Fruit fly (Drosophila melanogaster) whole organism, embryonic: ENCODE results near the gene CG5326.

Source experiments
- CG10147 ChIP-seq: fragments of 200-800 bp; sonication (Bioruptor generic); optimal IDR thresholded peaks from 2 replicates; lab custom pipeline; 2019; ENCODE audit warnings: missing biosample characterization, mild to moderate bottlenecking, missing genetic modification characterization, moderate library complexity
- CG10267 ChIP-seq: fragments of 200-800 bp; sonication (Bioruptor generic); optimal IDR thresholded peaks from 2 replicates; lab custom pipeline; 2018; ENCODE audit warnings: missing biosample characterization, mild to moderate bottlenecking, missing genetic modification characterization, moderate library complexity
- CG11723 ChIP-seq: fragments of 200-800 bp; sonication (Bioruptor generic); optimal IDR thresholded peaks from 2 replicates; lab custom pipeline; 2017; ENCODE audit warnings: missing biosample characterization, mild to moderate bottlenecking, missing genetic modification characterization
- CG12942 ChIP-seq: fragments of 200-800 bp; sonication (Bioruptor generic); optimal IDR thresholded peaks from 3 replicates; lab custom pipeline; 2016; ENCODE audit warnings: missing biosample characterization, missing genetic modification characterization
- CG15269 ChIP-seq: fragments of 200-800 bp; sonication (Bioruptor generic); optimal IDR thresholded peaks from 2 replicates; lab custom pipeline; 2018; ENCODE audit warnings: missing biosample characterization, mild to moderate bottlenecking, missing genetic modification characterization, moderate library complexity
- CG17186 ChIP-seq: fragments of 200-800 bp; sonication (Bioruptor generic); optimal IDR thresholded peaks from 3 replicates; lab custom pipeline; 2017; ENCODE audit warnings: missing biosample characterization, missing genetic modification reagents, missing genetic modification characterization
- CG17361 ChIP-seq: fragments of 200-800 bp; sonication (Bioruptor generic); IDR thresholded peaks from 3 replicates; pipeline ENCODE4 v1.3.6; 2022; ENCODE audit warnings: missing biosample characterization, missing genetic modification characterization
- CG17612 ChIP-seq: fragments of 200-800 bp; sonication (Bioruptor generic); IDR thresholded peaks from 2 replicates; pipeline ENCODE4 v1.3.6; 2022; ENCODE audit warnings: missing biosample characterization, missing genetic modification characterization
- CG2889 ChIP-seq: fragments of 200-800 bp; sonication (Bioruptor generic); IDR thresholded peaks from 3 replicates; pipeline ENCODE4 v1.3.6; 2022; ENCODE audit warnings: missing biosample characterization, missing genetic modification characterization
- CG31224 ChIP-seq: fragments of 200-800 bp; sonication (Bioruptor generic); IDR thresholded peaks from 2 replicates; pipeline ENCODE4 v1.3.6; 2022; ENCODE audit warnings: missing biosample characterization, missing genetic modification characterization
- CG4707 ChIP-seq: fragments of 200-800 bp; sonication (Bioruptor generic); optimal IDR thresholded peaks from 2 replicates; lab custom pipeline; 2018; ENCODE audit warnings: missing biosample characterization, mild to moderate bottlenecking, missing genetic modification characterization, moderate library complexity
- CG4820 ChIP-seq: fragments of 200-800 bp; sonication (Bioruptor generic); optimal IDR thresholded peaks from 3 replicates; lab custom pipeline; 2016; ENCODE audit warnings: missing biosample characterization, missing genetic modification characterization
- CG6654 ChIP-seq: fragments of 200-800 bp; sonication (Bioruptor generic); optimal IDR thresholded peaks from 2 replicates; lab custom pipeline; 2017; ENCODE audit warnings: missing biosample characterization, mild to moderate bottlenecking, missing genetic modification characterization
- CG8281 ChIP-seq: fragments of 200-800 bp; sonication (Bioruptor generic); optimal IDR thresholded peaks from 2 replicates; lab custom pipeline; 2018; ENCODE audit warnings: missing biosample characterization, mild to moderate bottlenecking, missing genetic modification characterization, moderate library complexity
- CG9609 ChIP-seq: fragments of 200-800 bp; sonication (Bioruptor generic); optimal IDR thresholded peaks from 3 replicates; lab custom pipeline; 2016; ENCODE audit warnings: missing biosample characterization, missing genetic modification characterization
- Gug ChIP-seq: fragments of 200-800 bp; sonication (Bioruptor generic); IDR thresholded peaks from 4 replicates; pipeline ENCODE4 v1.3.6; 2022; ENCODE audit warnings: missing biosample characterization, missing genetic modification characterization
- HLHmδ ChIP-seq: fragments of 200-800 bp; sonication (Bioruptor generic); optimal IDR thresholded peaks from 2 replicates; lab custom pipeline; 2018; ENCODE audit warnings: missing biosample characterization, mild to moderate bottlenecking, missing genetic modification characterization, moderate library complexity
- Hey ChIP-seq: fragments of 200-800 bp; sonication (Bioruptor generic); optimal IDR thresholded peaks from 3 replicates; lab custom pipeline; 2018; ENCODE audit warnings: missing biosample characterization, mild to moderate bottlenecking, missing genetic modification characterization
- Hmx ChIP-seq: fragments of 200-800 bp; sonication (Bioruptor generic); optimal IDR thresholded peaks from 2 replicates; lab custom pipeline; 2016; ENCODE audit warnings: missing biosample characterization, missing genetic modification characterization
- Hr51 ChIP-seq, 2 experiments: fragments of 200-800 bp; sonication (Bioruptor generic); optimal IDR thresholded peaks; 2 replicates in 1 of 2; 3 replicates in 1 of 2; lab custom pipeline; 2016 to 2018; ENCODE audit warnings: missing biosample characterization in 2 of 2, missing genetic modification characterization in 2 of 2, mild to moderate bottlenecking in 1 of 2, moderate library complexity in 1 of 2
- Kr ChIP-seq: fragments of 200-800 bp; sonication (Bioruptor generic); optimal IDR thresholded peaks from 2 replicates; lab custom pipeline; 2017; ENCODE audit warnings: missing biosample characterization, mild to moderate bottlenecking, missing genetic modification characterization
- Oaz ChIP-seq: fragments of 200-800 bp; sonication (Bioruptor generic); IDR thresholded peaks from 2 replicates; pipeline ENCODE4 v1.3.6; 2022; ENCODE audit warnings: missing biosample characterization, missing genetic modification characterization
- Scr ChIP-seq: fragments of 200-800 bp; sonication (Bioruptor generic); IDR thresholded peaks from 2 replicates; pipeline ENCODE4 v1.3.6; 2022; ENCODE audit warnings: missing biosample characterization, missing genetic modification characterization; ENCODE audit not compliant: partially characterized antibody
- Usf ChIP-seq: fragments of 200-800 bp; sonication (Bioruptor generic); optimal IDR thresholded peaks from 2 replicates; lab custom pipeline; 2017; ENCODE audit warnings: missing genotype, missing biosample characterization, missing genetic modification characterization
- ap ChIP-seq: fragments of 200-800 bp; sonication (Bioruptor generic); IDR thresholded peaks from 2 replicates; pipeline ENCODE4 v1.3.6; 2022; ENCODE audit warnings: missing biosample characterization, missing genetic modification characterization
- dimm ChIP-seq: fragments of 200-800 bp; sonication (Bioruptor generic); IDR thresholded peaks from 2 replicates; pipeline ENCODE4 v1.3.6; 2022; ENCODE audit warnings: missing biosample characterization, missing genetic modification characterization
- dmrt99B ChIP-seq: fragments of 200-800 bp; sonication (Bioruptor generic); optimal IDR thresholded peaks from 2 replicates; lab custom pipeline; 2018; ENCODE audit warnings: missing biosample characterization, mild to moderate bottlenecking, missing genetic modification characterization, moderate library complexity
- en ChIP-seq: fragments of 200-800 bp; sonication (Bioruptor generic); optimal IDR thresholded peaks from 2 replicates; lab custom pipeline; 2016; ENCODE audit warnings: missing biosample characterization, missing genetic modification characterization
- grn ChIP-seq: fragments of 200-800 bp; sonication (Bioruptor generic); optimal IDR thresholded peaks from 3 replicates; lab custom pipeline; 2017; ENCODE audit warnings: missing biosample characterization, missing genetic modification characterization
- inv ChIP-seq: fragments of 200-800 bp; sonication (Bioruptor generic); IDR thresholded peaks from 2 replicates; pipeline ENCODE4 v1.3.6; 2022; ENCODE audit warnings: missing biosample characterization, missing genetic modification characterization; ENCODE audit not compliant: partially characterized antibody
- jumu ChIP-seq: fragments of 200-800 bp; sonication (Bioruptor generic); optimal IDR thresholded peaks from 3 replicates; lab custom pipeline; 2016; ENCODE audit warnings: missing biosample characterization, missing genetic modification characterization
- mirr ChIP-seq: fragments of 200-800 bp; sonication (Bioruptor generic); optimal IDR thresholded peaks from 3 replicates; lab custom pipeline; 2018; ENCODE audit warnings: missing biosample characterization, mild to moderate bottlenecking, missing genetic modification characterization
- nerfin-2 ChIP-seq: fragments of 200-800 bp; sonication (Bioruptor generic); IDR thresholded peaks from 2 replicates; pipeline ENCODE4 v1.3.6; 2022; ENCODE audit warnings: missing biosample characterization, missing genetic modification characterization; ENCODE audit not compliant: partially characterized antibody
- oc ChIP-seq: fragments of 200-800 bp; sonication (Bioruptor generic); optimal IDR thresholded peaks from 2 replicates; lab custom pipeline; 2018; ENCODE audit warnings: missing biosample characterization, mild to moderate bottlenecking, missing genetic modification characterization, moderate library complexity
- p53 ChIP-seq: fragments of 200-800 bp; sonication (Bioruptor generic); optimal IDR thresholded peaks from 2 replicates; lab custom pipeline; 2016; ENCODE audit warnings: missing biosample characterization, missing genetic modification characterization
- prd ChIP-seq, 3 experiments: fragments of >200 bp in 2 of 3; fragments of 200-800 bp in 1 of 3; sonication (Bioruptor generic) in 1 of 3; optimal IDR thresholded peaks in 2 of 3; IDR thresholded peaks in 1 of 3; 2 replicates in 2 of 3; 3 replicates in 1 of 3; pipeline versions ENCODE4 v1.3.6 to Lab custom; 2017 to 2022; ENCODE audit warnings: missing biosample characterization in 1 of 3, missing genetic modification characterization in 1 of 3
- pum ChIP-seq: fragments of 200-800 bp; sonication (Bioruptor generic); optimal IDR thresholded peaks from 2 replicates; lab custom pipeline; 2016; ENCODE audit warnings: missing biosample characterization, missing genetic modification characterization
- pzg ChIP-seq: fragments of 200-800 bp; sonication (Bioruptor generic); optimal IDR thresholded peaks from 3 replicates; lab custom pipeline; 2018; ENCODE audit warnings: missing biosample characterization, mild to moderate bottlenecking, missing genetic modification characterization, moderate library complexity
- run ChIP-seq: fragments of 200-800 bp; sonication (Bioruptor generic); optimal IDR thresholded peaks from 3 replicates; lab custom pipeline; 2018; ENCODE audit warnings: missing biosample characterization, mild to moderate bottlenecking, missing genetic modification characterization
- sc ChIP-seq, 3 experiments: fragments of >200 bp in 2 of 3; fragments of 200-800 bp in 1 of 3; sonication (Bioruptor generic) in 1 of 3; optimal IDR thresholded peaks; 2 replicates in 2 of 3; 3 replicates in 1 of 3; lab custom pipeline; 2017; ENCODE audit warnings: mild to moderate bottlenecking in 1 of 3, missing biosample characterization in 1 of 3, missing genetic modification characterization in 1 of 3, missing genetic modification reagents in 1 of 3
- shn ChIP-seq: fragments of 200-800 bp; sonication (Bioruptor generic); optimal IDR thresholded peaks from 3 replicates; lab custom pipeline; 2016; ENCODE audit warnings: missing biosample characterization, missing genetic modification characterization
- tll ChIP-seq, 2 experiments: fragments of 200-800 bp in 1 of 2; fragments of >200 bp in 1 of 2; sonication (Bioruptor generic) in 1 of 2; optimal IDR thresholded peaks; 2 replicates each; lab custom pipeline; 2017 to 2019; ENCODE audit warnings: missing biosample characterization in 2 of 2, missing genetic modification characterization in 2 of 2, mild to moderate bottlenecking in 1 of 2, moderate library complexity in 1 of 2
- trem ChIP-seq: fragments of 200-800 bp; optimal IDR thresholded peaks from 3 replicates; lab custom pipeline; 2019; ENCODE audit warnings: missing biosample characterization, mild to moderate bottlenecking, missing genetic modification characterization, moderate library complexity
- unpg ChIP-seq: fragments of 200-800 bp; sonication (Bioruptor generic); optimal IDR thresholded peaks from 3 replicates; lab custom pipeline; 2018; ENCODE audit warnings: missing biosample characterization, mild to moderate bottlenecking, missing genetic modification characterization, moderate library complexity
- wdn ChIP-seq: fragments of 200-800 bp; sonication (Bioruptor generic); IDR thresholded peaks from 2 replicates; pipeline ENCODE4 v1.3.6; 2022; ENCODE audit warnings: missing biosample characterization, missing genetic modification characterization
- zf30C ChIP-seq: fragments of 200-800 bp; sonication (Bioruptor generic); optimal IDR thresholded peaks from 3 replicates; lab custom pipeline; 2018; ENCODE audit warnings: missing biosample characterization, mild to moderate bottlenecking, missing genetic modification characterization
- zfh2 ChIP-seq: fragments of 200-800 bp; sonication (Bioruptor generic); optimal IDR thresholded peaks from 2 replicates; lab custom pipeline; 2016; ENCODE audit warnings: missing biosample characterization, missing genetic modification characterization

CG5326 gene

dm6 chr3R:22524344-22525072 is 15.2 kb downstream of the CG5326 start (continued):
- TF ChIP-seq CG17612 (GFP tag; lab: Robert Waterston, UW), result no peak
- TF ChIP-seq zf30C (GFP tag; lab: Kevin White, UChicago), result no peak
- TF ChIP-seq pum (GFP tag; lab: Kevin White, UChicago), result no peak
- TF ChIP-seq pzg (GFP tag; lab: Kevin White, UChicago), result no peak
- 0 out of 2 replicates have a peak, but pooled peaks have one; percentile 32 for TF ChIP-seq CG31224 (GFP tag; lab: Robert Waterston, UW)
- TF ChIP-seq grn (GFP tag; lab: Kevin White, UChicago), result peak; percentile 65
- TF ChIP-seq CG17186 (GFP tag; lab: Kevin White, UChicago), result peak; percentile 0
- peak; percentile 60 for TF ChIP-seq CG8281 (tag; lab: Kevin White, UChicago)
- TF ChIP-seq Gug (GFP tag; lab: Robert Waterston, UW), result no peak
- peak; percentile 10 for TF ChIP-seq jumu (GFP tag; lab: Kevin White, UChicago)
- no peak for TF ChIP-seq zfh2 (GFP tag; lab: Kevin White, UChicago)
- TF ChIP-seq Usf, result no peak
- TF ChIP-seq CG9609 (GFP tag; lab: Kevin White, UChicago), result peak; percentile 3
- no peak for TF ChIP-seq dimm (GFP tag; lab: Robert Waterston, UW)
- TF ChIP-seq mirr (GFP tag; lab: Kevin White, UChicago), result peak; percentile 46
- no peak for TF ChIP-seq nerfin-2 (GFP tag; lab: Robert Waterston, UW)
- TF ChIP-seq Hmx (GFP tag; lab: Kevin White, UChicago), result no peak
- TF ChIP-seq CG10147 (GFP tag; lab: Kevin White, UChicago), result peak; percentile 19
- TF ChIP-seq CG4820 (GFP tag; lab: Kevin White, UChicago), result peak; percentile 29
- 0 out of 3 replicates have a peak, but pooled peaks have one; percentile 9 for TF ChIP-seq CG17361
- TF ChIP-seq en (GFP tag; lab: Kevin White, UChicago), result peak; percentile 10
- no peak for TF ChIP-seq CG2889 (GFP tag; lab: Robert Waterston, UW)
- no peak for TF ChIP-seq p53 (GFP tag; lab: Kevin White, UChicago)
- TF ChIP-seq Oaz (GFP tag; lab: Robert Waterston, UW), result no peak; the same call in 1 of the 2 replicates
- TF ChIP-seq dmrt99B (tag; lab: Kevin White, UChicago), result peak; percentile 69
- TF ChIP-seq tll (GFP tag; optimal IDR thresholded peaks at IDR 0.05; lab: Kevin White, UChicago), result no peak
- peak; percentile 57 for TF ChIP-seq oc (tag; lab: Kevin White, UChicago)
- TF ChIP-seq CG4707 (GFP tag; lab: Kevin White, UChicago), result peak; percentile 75
- no peak for TF ChIP-seq CG10267
- TF ChIP-seq ap, result peak; percentile 49; the same call in 1 of the 2 replicates
- peak; percentile 75 for TF ChIP-seq HLHmδ (GFP tag; lab: Kevin White, UChicago)
- TF ChIP-seq sc (optimal IDR thresholded peaks at IDR 0.05; lab: Kevin White, UChicago), result no peak
- peak; percentile 47 for TF ChIP-seq sc (GFP tag; optimal IDR thresholded peaks at IDR 0.05; lab: Kevin White, UChicago)
- no peak for TF ChIP-seq inv
- TF ChIP-seq Hr51 (GFP tag; optimal IDR thresholded peaks at IDR 0.05; lab: Kevin White, UChicago), result peak; percentile 25 to 28
- TF ChIP-seq run (tag; lab: Kevin White, UChicago), result peak; percentile 59
- no peak for TF ChIP-seq trem (tag; lab: Kevin White, UChicago)
- no peak for TF ChIP-seq Hey
- no peak for TF ChIP-seq CG6654
- TF ChIP-seq unpg, result peak; percentile 52
- no peak for TF ChIP-seq wdn (GFP tag; lab: Robert Waterston, UW)
- no peak for TF ChIP-seq prd (optimal IDR thresholded peaks at IDR 0.05; lab: Kevin White, UChicago)
- no peak for TF ChIP-seq prd (GFP tag; IDR thresholded peaks at IDR 0.05; lab: Robert Waterston, UW)
- no peak for TF ChIP-seq Kr
- TF ChIP-seq shn (GFP tag; lab: Kevin White, UChicago), result peak; percentile 56
- no peak for TF ChIP-seq Scr (GFP tag; lab: Robert Waterston, UW)
- peak; percentile 63 for TF ChIP-seq CG15269
- TF ChIP-seq CG12942 (GFP tag; lab: Kevin White, UChicago), result peak; percentile 36
- TF ChIP-seq CG11723, result peak; percentile 76
